Worm (Caenorhabditis elegans) whole organism, L3 larva: Measurements from ENCODE around the gene ile-2.

Experiments
- elt-3 ChIP-seq, 3 experiments: fragments of 150-350 bp in 1 of 3; sonication (generic microtip) in 2 of 3; optimal IDR thresholded peaks; 2 replicates in 2 of 3; 4 replicates in 1 of 3; lab custom pipeline; 2014 to 2017; ENCODE audit warnings: missing biosample characterization in 3 of 3, missing genetic modification characterization in 3 of 3
- jun-1 ChIP-seq: fragments of 150-350 bp; optimal IDR thresholded peaks from 2 replicates; lab custom pipeline; 2014; ENCODE audit warnings: missing biosample characterization, missing genetic modification reagents, missing genetic modification characterization
- mdl-1 ChIP-seq: fragments of 150-350 bp; optimal IDR thresholded peaks from 2 replicates; lab custom pipeline; 2014; ENCODE audit warnings: missing biosample characterization, missing genetic modification characterization
- pha-4 ChIP-seq: fragments of 150-350 bp; optimal IDR thresholded peaks from 2 replicates; lab custom pipeline; 2014; ENCODE audit warnings: missing biosample characterization, missing genetic modification reagents, missing genetic modification characterization
- pqm-1 ChIP-seq: fragments of 150-350 bp; optimal IDR thresholded peaks from 2 replicates; lab custom pipeline; 2017; ENCODE audit warnings: missing biosample characterization, missing genetic modification characterization, inconsistent platforms
- skn-1 ChIP-seq: fragments of 150-350 bp; optimal IDR thresholded peaks from 2 replicates; lab custom pipeline; 2014; ENCODE audit warnings: missing biosample characterization, missing genetic modification characterization

- TF ChIP-seq skn-1 (no peak), jun-1 (tag; lab: Kevin White, UChicago) (no peak), mdl-1 (tag; lab: Kevin White, UChicago) (no peak), pqm-1 (tag; lab: Kevin White, UChicago) (no peak), pha-4 (tag; lab: Kevin White, UChicago) (no peak), elt-3 (tag; optimal IDR thresholded peaks at IDR 0.05; lab: Kevin White, UChicago) (no peak)
These were observed 3.8 kb downstream of the ile-2 start, which contains the start of gene T04G9.4 for ce11 chrX:772184-772583.
